Fruit fly (Drosophila melanogaster): ENCODE data around the gene CG13010.

DNA sequence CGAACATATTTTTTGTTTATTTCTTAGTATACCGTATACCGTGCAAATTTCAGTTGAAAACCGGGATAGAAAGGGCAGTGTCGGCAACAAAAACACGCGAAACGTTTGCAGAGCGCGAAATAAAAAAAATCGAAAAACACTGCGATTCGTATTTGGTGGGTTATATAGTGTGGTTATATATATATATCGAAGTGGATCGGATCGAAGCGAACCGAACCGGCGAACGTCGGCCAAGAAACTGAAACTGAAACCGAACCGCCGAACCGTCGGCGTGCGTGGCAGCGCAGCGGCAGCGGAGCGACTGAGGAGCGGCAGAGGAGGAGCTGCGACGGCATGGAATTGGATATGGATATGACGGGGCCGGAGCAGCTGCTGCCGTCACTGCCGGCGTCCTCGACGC, 42.4 kb upstream of the CG13010 start, which contains the start of the genes CG32572 and CG34325:
- TF ChIP-seq CG11762 (GFP tag; optimal IDR thresholded peaks at IDR 0.05; ENCODE audit: insufficient read depth) (no peak), fkh (GFP tag; optimal IDR thresholded peaks at IDR 0.05) (no peak), CG32006 (GFP tag; optimal IDR thresholded peaks at IDR 0.05) (no peak), CG3919 (GFP tag; optimal IDR thresholded peaks at IDR 0.05) (no peak), Hr39 (GFP tag; optimal IDR thresholded peaks at IDR 0.05) (no peak), svp (GFP tag) (peak; percentile 64), CG6854 (GFP tag; optimal IDR thresholded peaks at IDR 0.05) (no peak), CG10669 (GFP tag; optimal IDR thresholded peaks at IDR 0.05) (no peak), eg (GFP tag; IDR thresholded peaks at IDR 0.05) (no peak), Hr38 (GFP tag; optimal IDR thresholded peaks at IDR 0.05) (no peak), Eip78C (GFP tag) (no peak), dac (GFP tag; optimal IDR thresholded peaks at IDR 0.05) (no peak), achi (GFP tag; optimal IDR thresholded peaks at IDR 0.05) (no peak), CG11294 (GFP tag; IDR thresholded peaks at IDR 0.05) (no peak)

Data from whole organism, prepupa.